Fruit fly (Drosophila melanogaster) whole organism, wandering third instar larva: Measurements from ENCODE around the gene shd.

Source experiments
- CG32264 ChIP-seq: fragments of 200-800 bp; sonication (Bioruptor generic); optimal IDR thresholded peaks from 2 replicates; lab custom pipeline; 2016; ENCODE audit warnings: missing biosample characterization, missing genetic modification characterization
- CG9705 ChIP-seq: fragments of 200-800 bp; sonication (Bioruptor generic); optimal IDR thresholded peaks from 2 replicates; lab custom pipeline; 2018; ENCODE audit warnings: missing biosample characterization, mild to moderate bottlenecking, missing genetic modification characterization
- CrebA ChIP-seq: fragments of 200-800 bp; sonication (Bioruptor generic); optimal IDR thresholded peaks from 2 replicates; lab custom pipeline; 2016; ENCODE audit warnings: missing biosample characterization, mild to moderate bottlenecking, missing genetic modification characterization, borderline replicate concordance
- Dfd ChIP-seq: fragments of >200 bp; optimal IDR thresholded peaks from 2 replicates; lab custom pipeline; 2017; ENCODE audit warnings: missing biosample characterization, missing genetic modification characterization
- Dif ChIP-seq: fragments of 200-275, 200-300 bp; sonication (Bioruptor generic); optimal IDR thresholded peaks from 2 replicates; lab custom pipeline; 2018; ENCODE audit warnings: missing biosample characterization, missing genetic modification characterization; ENCODE audit not compliant: partially characterized antibody
- GATAd ChIP-seq: sonication (Bioruptor generic); optimal IDR thresholded peaks from 2 replicates; lab custom pipeline; 2016; ENCODE audit warnings: missing biosample characterization, missing genetic modification characterization
- HLH106 ChIP-seq: fragments of 200-800 bp; optimal IDR thresholded peaks from 3 replicates; lab custom pipeline; 2019; ENCODE audit warnings: missing biosample characterization, mild to moderate bottlenecking, missing genetic modification characterization, moderate library complexity
- Hr78 ChIP-seq: fragments of >200 bp; optimal IDR thresholded peaks from 2 replicates; lab custom pipeline; 2017; ENCODE audit warnings: missing biosample characterization, missing genetic modification characterization
- N ChIP-seq: fragments of >200 bp; optimal IDR thresholded peaks from 2 replicates; lab custom pipeline; 2018; ENCODE audit warnings: missing biosample characterization, missing external identifiers, missing genetic modification characterization
- Rel ChIP-seq, 2 experiments: fragments of 200-800 bp; sonication (Bioruptor generic) in 1 of 2; optimal IDR thresholded peaks; 2 replicates in 1 of 2; 3 replicates in 1 of 2; lab custom pipeline; 2016 to 2019; ENCODE audit warnings: mild to moderate bottlenecking in 2 of 2, missing biosample characterization in 2 of 2, missing genetic modification characterization in 2 of 2, moderate library complexity in 1 of 2
- Sp1 ChIP-seq: fragments of 200-800 bp; sonication (Bioruptor generic); optimal IDR thresholded peaks from 3 replicates; lab custom pipeline; 2019; ENCODE audit warnings: missing biosample characterization, mild to moderate bottlenecking, missing genetic modification characterization, moderate library complexity
- foxo ChIP-seq, 2 experiments: fragments of 200-800 bp; sonication (Bioruptor generic); optimal IDR thresholded peaks; 2 replicates in 1 of 2; 3 replicates in 1 of 2; lab custom pipeline; 2016 to 2017; ENCODE audit warnings: missing biosample characterization in 2 of 2, missing genetic modification characterization in 2 of 2
- fru ChIP-seq: fragments of 200-800 bp; sonication (Bioruptor generic); optimal IDR thresholded peaks from 3 replicates; lab custom pipeline; 2016; ENCODE audit warnings: missing biosample characterization, mild to moderate bottlenecking, missing genetic modification characterization
- rgr ChIP-seq: fragments of 200-800 bp; sonication (Bioruptor generic); optimal IDR thresholded peaks from 3 replicates; lab custom pipeline; 2016; ENCODE audit warnings: missing biosample characterization, mild to moderate bottlenecking, missing genetic modification characterization
- tai ChIP-seq: sonication (Bioruptor generic); optimal IDR thresholded peaks from 2 replicates; lab custom pipeline; 2016; ENCODE audit warnings: missing biosample characterization, missing genetic modification characterization

shd gene

DNA sequence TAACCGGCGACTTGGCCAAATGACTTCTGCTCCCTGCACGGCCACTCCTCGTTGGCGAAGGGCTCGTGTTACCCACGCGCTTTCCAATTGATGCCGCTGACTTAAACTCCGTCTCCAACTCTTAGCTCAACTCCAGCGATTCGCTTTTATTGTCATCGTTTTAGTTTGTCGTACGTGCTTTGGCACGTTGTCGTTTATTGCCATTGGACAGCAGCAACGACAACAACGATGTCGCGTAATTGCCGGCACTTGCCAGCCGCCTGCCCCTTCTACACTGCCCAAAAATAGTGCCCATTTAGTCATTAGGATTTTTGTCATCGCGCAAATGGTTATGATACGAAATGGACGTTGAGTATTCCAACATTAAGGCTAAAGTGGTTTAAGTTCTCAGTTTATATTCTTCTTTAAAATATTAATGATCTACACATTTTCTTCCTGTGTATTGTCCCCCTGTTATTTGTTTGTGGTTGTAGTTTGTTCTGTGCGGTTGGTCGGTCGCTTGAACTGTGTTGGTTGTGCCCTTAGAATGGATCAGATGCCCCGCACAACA is 51.6 kb downstream of the shd start (continued):
- TF ChIP-seq CG32264 (GFP tag; lab: Kevin White, UChicago) (peak; percentile 9), N (no peak)
- TF ChIP-seq, all 38 proteins: peak for 17

DNA sequence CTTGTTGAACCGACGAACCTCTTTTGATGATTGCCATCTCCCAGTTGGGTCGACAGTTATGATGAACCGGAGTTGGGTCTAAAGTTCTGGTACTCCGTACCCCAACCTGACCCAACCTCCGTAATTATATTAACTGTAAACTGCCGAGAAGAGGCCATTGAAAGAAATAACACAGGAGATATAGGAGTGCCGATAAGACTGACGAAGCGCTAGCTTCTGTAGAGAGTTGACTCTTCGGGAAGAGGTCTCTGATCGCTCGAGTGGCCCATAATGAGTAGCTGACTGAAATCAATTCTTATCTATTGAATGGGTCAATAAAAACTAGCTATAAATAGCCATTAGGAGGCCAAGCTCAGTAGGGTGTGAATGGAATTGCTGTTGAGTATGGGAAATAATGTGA is 54.4 kb downstream of the shd start:
- no peak for TF ChIP-seq Dfd (GFP tag; lab: Kevin White, UChicago)
- TF ChIP-seq GATAd, result no peak
- no peak for TF ChIP-seq Dif (GFP tag; lab: Kevin White, UChicago)
- TF ChIP-seq Hr78 (GFP tag; lab: Kevin White, UChicago), result no peak
- TF ChIP-seq Sp1 (GFP tag; lab: Kevin White, UChicago), result no peak
- no peak for TF ChIP-seq CrebA (GFP tag; lab: Kevin White, UChicago)
- no peak for TF ChIP-seq foxo (GFP tag; optimal IDR thresholded peaks at IDR 0.05; lab: Kevin White, UChicago)
- no peak for TF ChIP-seq N

DNA sequence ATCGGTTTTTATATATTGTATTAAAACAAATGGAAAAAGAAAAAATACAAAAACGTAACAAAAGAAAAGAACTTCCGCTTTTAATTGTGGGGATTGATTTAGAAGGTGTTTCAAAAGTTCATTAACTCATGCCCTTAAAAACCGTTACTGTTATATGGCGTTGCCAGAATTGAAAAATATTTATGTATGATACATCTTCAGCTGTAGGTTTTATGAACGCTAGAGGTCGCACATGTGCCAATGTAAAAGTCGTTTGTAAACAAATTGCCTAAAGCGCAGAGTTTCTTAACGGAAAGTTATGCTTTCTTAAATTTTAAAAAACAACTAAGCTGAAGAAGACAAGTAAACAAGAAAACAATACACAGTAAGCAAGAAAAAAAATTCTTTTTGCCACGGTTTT is 57.3 kb downstream of the shd start:
- TF ChIP-seq HLH106 (tag; lab: Kevin White, UChicago), result no peak
- TF ChIP-seq rgr (GFP tag; lab: Kevin White, UChicago), result peak; percentile 13
- TF ChIP-seq Rel (GFP tag; optimal IDR thresholded peaks at IDR 0.05; lab: Kevin White, UChicago), result no peak
- no peak for TF ChIP-seq Rel (tag; optimal IDR thresholded peaks at IDR 0.05; lab: Kevin White, UChicago)
- no peak for TF ChIP-seq CG9705 (GFP tag; lab: Kevin White, UChicago)
- peak; percentile 6 for TF ChIP-seq fru
- peak; percentile 31 for TF ChIP-seq tai (GFP tag; lab: Kevin White, UChicago)
- TF ChIP-seq foxo (GFP tag; optimal IDR thresholded peaks at IDR 0.05; lab: Kevin White, UChicago), result peak in 1 of 2 experiments; percentile 29
